Fruit fly (Drosophila melanogaster) whole organism, embryonic: ENCODE data around the gene Sema5c.

Experiments used
- Atf3 ChIP-seq: fragments of 200-800 bp; sonication (Bioruptor generic); optimal IDR thresholded peaks from 3 replicates; lab custom pipeline; 2016; ENCODE audit warnings: missing biosample characterization, missing genetic modification characterization
- Bdp1 ChIP-seq: fragments of 200-800 bp; sonication (Bioruptor generic); optimal IDR thresholded peaks from 3 replicates; lab custom pipeline; 2016; ENCODE audit warnings: missing biosample characterization, missing genetic modification characterization
- C15 ChIP-seq: fragments of 200-800 bp; sonication (Bioruptor generic); IDR thresholded peaks from 3 replicates; pipeline ENCODE4 v1.3.6; 2022; ENCODE audit warnings: missing biosample characterization, missing genetic modification characterization
- CG10366 ChIP-seq: fragments of 200-800 bp; sonication (Bioruptor generic); IDR thresholded peaks from 2 replicates; pipeline ENCODE4 v1.3.6; 2022; ENCODE audit warnings: missing biosample characterization, missing genetic modification characterization
- CG11398 ChIP-seq: fragments of 200-800 bp; sonication (Bioruptor generic); optimal IDR thresholded peaks from 2 replicates; lab custom pipeline; 2016; ENCODE audit warnings: missing biosample characterization, missing genetic modification characterization
- CG1233 ChIP-seq: fragments of 200-800 bp; sonication (Bioruptor generic); optimal IDR thresholded peaks from 4 replicates; lab custom pipeline; 2018; ENCODE audit warnings: missing biosample characterization, mild to moderate bottlenecking, missing genetic modification characterization
- CG14667 ChIP-seq: fragments of 200-800 bp; sonication (Bioruptor generic); IDR thresholded peaks from 2 replicates; pipeline ENCODE4 v1.3.6; 2022; ENCODE audit warnings: missing biosample characterization, missing genetic modification characterization
- CG14710 ChIP-seq: fragments of 200-800 bp; sonication (Bioruptor generic); optimal IDR thresholded peaks from 3 replicates; lab custom pipeline; 2019; ENCODE audit warnings: missing biosample characterization, mild to moderate bottlenecking, missing genetic modification characterization, moderate library complexity
- CG15696 ChIP-seq: fragments of 200-800 bp; sonication (Bioruptor generic); optimal IDR thresholded peaks from 2 replicates; lab custom pipeline; 2019; ENCODE audit warnings: missing biosample characterization, mild to moderate bottlenecking, missing genetic modification characterization, moderate library complexity
- CG18764 ChIP-seq: fragments of 200-800 bp; sonication (Bioruptor generic); optimal IDR thresholded peaks from 3 replicates; lab custom pipeline; 2016; ENCODE audit warnings: missing biosample characterization, missing genetic modification characterization
- CG33213 ChIP-seq: fragments of 200-800 bp; sonication (Bioruptor generic); optimal IDR thresholded peaks from 3 replicates; lab custom pipeline; 2016; ENCODE audit warnings: missing biosample characterization, missing genetic modification characterization
- CG3726 ChIP-seq: fragments of 200-800 bp; sonication (Bioruptor generic); IDR thresholded peaks from 3 replicates; pipeline ENCODE4, ENCODE4 v1.3.6; 2022; ENCODE audit warnings: missing biosample characterization, missing genetic modification characterization
- CG6272 ChIP-seq: fragments of 200-800 bp; sonication (Bioruptor generic); IDR thresholded peaks from 2 replicates; pipeline ENCODE4 v1.3.6; 2022; ENCODE audit warnings: missing biosample characterization, missing genetic modification characterization
- CG7271 ChIP-seq: fragments of 200-800 bp; sonication (Bioruptor generic); optimal IDR thresholded peaks from 2 replicates; lab custom pipeline; 2018; ENCODE audit warnings: missing biosample characterization, mild to moderate bottlenecking, missing genetic modification characterization, moderate library complexity
- CG7786 ChIP-seq: fragments of 200-800 bp; sonication (Bioruptor generic); optimal IDR thresholded peaks from 2 replicates; lab custom pipeline; 2016; ENCODE audit warnings: missing biosample characterization, missing genetic modification characterization
- CG7839 ChIP-seq: fragments of 200-800 bp; sonication (Bioruptor generic); optimal IDR thresholded peaks from 3 replicates; lab custom pipeline; 2018; ENCODE audit warnings: missing biosample characterization, mild to moderate bottlenecking, missing genetic modification characterization, moderate library complexity
- CG8359 ChIP-seq: fragments of 200-800 bp; sonication (Bioruptor generic); optimal IDR thresholded peaks from 2 replicates; lab custom pipeline; 2017; ENCODE audit warnings: missing biosample characterization, mild to moderate bottlenecking, missing genetic modification characterization, borderline replicate concordance
- CG9797 ChIP-seq: fragments of 200-800 bp; sonication (Bioruptor generic); optimal IDR thresholded peaks from 3 replicates; lab custom pipeline; 2018; ENCODE audit warnings: missing biosample characterization, mild to moderate bottlenecking, missing genetic modification characterization
- Chrac-16 ChIP-seq: fragments of 200-800 bp; sonication (Bioruptor generic); optimal IDR thresholded peaks from 3 replicates; lab custom pipeline; 2016; ENCODE audit warnings: missing biosample characterization, missing genetic modification characterization
- CkIIα-i1 ChIP-seq: fragments of 200-800 bp; sonication (Bioruptor generic); IDR thresholded peaks from 2 replicates; pipeline ENCODE4 v1.3.6; 2022; ENCODE audit warnings: missing biosample characterization, missing genetic modification characterization
- E2f2 ChIP-seq: fragments of 200-800 bp; sonication (Bioruptor generic); IDR thresholded peaks from 2 replicates; pipeline ENCODE4 v1.3.6; 2022; ENCODE audit warnings: missing biosample characterization, missing genetic modification characterization
- Elba2 ChIP-seq: fragments of 200-800 bp; sonication (Bioruptor generic); optimal IDR thresholded peaks from 3 replicates; lab custom pipeline; 2016; ENCODE audit warnings: missing biosample characterization, missing genetic modification characterization
- HHEX ChIP-seq: fragments of 200-800 bp; sonication (Bioruptor generic); optimal IDR thresholded peaks from 3 replicates; lab custom pipeline; 2017; ENCODE audit warnings: missing biosample characterization, mild to moderate bottlenecking, missing genetic modification characterization, missing genetic modification reagents
- HLH4C ChIP-seq: fragments of 200-800 bp; sonication (Bioruptor generic); IDR thresholded peaks from 3 replicates; pipeline ENCODE4 v1.3.6; 2022; ENCODE audit warnings: missing biosample characterization, missing genetic modification characterization; ENCODE audit not compliant: partially characterized antibody
- HLH54F ChIP-seq: fragments of 200-800 bp; sonication (Bioruptor generic); optimal IDR thresholded peaks from 3 replicates; lab custom pipeline; 2016; ENCODE audit warnings: missing biosample characterization, missing genetic modification characterization
- Nf-YB ChIP-seq: fragments of 200-800 bp; sonication (Bioruptor generic); optimal IDR thresholded peaks from 3 replicates; lab custom pipeline; 2019; ENCODE audit warnings: missing biosample characterization, mild to moderate bottlenecking, missing genetic modification characterization, moderate library complexity
- Oaz ChIP-seq: fragments of 200-800 bp; sonication (Bioruptor generic); IDR thresholded peaks from 2 replicates; pipeline ENCODE4 v1.3.6; 2022; ENCODE audit warnings: missing biosample characterization, missing genetic modification characterization
- Sox100B ChIP-seq: fragments of 200-800 bp; sonication (Bioruptor generic); optimal IDR thresholded peaks from 3 replicates; lab custom pipeline; 2018; ENCODE audit warnings: missing biosample characterization, mild to moderate bottlenecking, missing genetic modification characterization
- ab ChIP-seq: fragments of 200-800 bp; sonication (Bioruptor generic); optimal IDR thresholded peaks from 2 replicates; lab custom pipeline; 2016; ENCODE audit warnings: missing biosample characterization, missing genetic modification characterization
- abd-A ChIP-seq: fragments of 200-800 bp; sonication (Bioruptor generic); optimal IDR thresholded peaks from 3 replicates; lab custom pipeline; 2019; ENCODE audit warnings: missing biosample characterization, mild to moderate bottlenecking, missing genetic modification characterization, moderate library complexity
- ap ChIP-seq: fragments of 200-800 bp; sonication (Bioruptor generic); IDR thresholded peaks from 2 replicates; pipeline ENCODE4 v1.3.6; 2022; ENCODE audit warnings: missing biosample characterization, missing genetic modification characterization
- az2 ChIP-seq: fragments of 200-800 bp; sonication (Bioruptor generic); optimal IDR thresholded peaks from 3 replicates; lab custom pipeline; 2016; ENCODE audit warnings: missing biosample characterization, missing genetic modification characterization
- bcd ChIP-seq: fragments of 200-800 bp; sonication (Bioruptor generic); optimal IDR thresholded peaks from 2 replicates; lab custom pipeline; 2017; ENCODE audit warnings: missing biosample characterization, mild to moderate bottlenecking, missing genetic modification characterization
- bsh ChIP-seq, 2 experiments: fragments of 200-800 bp; sonication (Bioruptor generic); optimal IDR thresholded peaks; 2 replicates each; lab custom pipeline; 2017 to 2018; ENCODE audit warnings: mild to moderate bottlenecking in 2 of 2, missing biosample characterization in 2 of 2, missing genetic modification characterization in 2 of 2, moderate library complexity in 1 of 2
- chif ChIP-seq, 2 experiments: fragments of 200-800 bp; sonication (Bioruptor generic); optimal IDR thresholded peaks; 3 replicates each; lab custom pipeline; 2016; ENCODE audit warnings: missing biosample characterization in 2 of 2, missing genetic modification characterization in 2 of 2
- dati ChIP-seq: fragments of 200-800 bp; sonication (Bioruptor generic); IDR thresholded peaks from 2 replicates; pipeline ENCODE4 v1.3.6; 2022; ENCODE audit warnings: missing biosample characterization, missing genetic modification characterization
- exex ChIP-seq: fragments of 200-800 bp; sonication (Bioruptor generic); optimal IDR thresholded peaks from 4 replicates; lab custom pipeline; 2018; ENCODE audit warnings: missing biosample characterization, mild to moderate bottlenecking, missing genetic modification characterization, moderate library complexity
- gcm ChIP-seq: fragments of 200-800 bp; sonication (Bioruptor generic); optimal IDR thresholded peaks from 2 replicates; lab custom pipeline; 2019; ENCODE audit warnings: missing biosample characterization, mild to moderate bottlenecking, missing genetic modification characterization, moderate library complexity
- gcm2 ChIP-seq: fragments of 200-800 bp; sonication (Bioruptor generic); optimal IDR thresholded peaks from 2 replicates; lab custom pipeline; 2016; ENCODE audit warnings: missing biosample characterization, missing genetic modification characterization
- h ChIP-seq: fragments of >200 bp; optimal IDR thresholded peaks from 2 replicates; lab custom pipeline; 2017
- lov ChIP-seq, 2 experiments: fragments of 200-800 bp in 1 of 2; fragments of >200 bp in 1 of 2; sonication (Bioruptor generic) in 1 of 2; IDR thresholded peaks in 1 of 2; optimal IDR thresholded peaks in 1 of 2; 2 replicates in 1 of 2; 3 replicates in 1 of 2; pipeline versions ENCODE4 v1.3.6 to Lab custom; 2017 to 2022; ENCODE audit warnings: missing biosample characterization in 1 of 2, missing genetic modification characterization in 1 of 2
- p53 ChIP-seq: fragments of 200-800 bp; sonication (Bioruptor generic); optimal IDR thresholded peaks from 2 replicates; lab custom pipeline; 2016; ENCODE audit warnings: missing biosample characterization, missing genetic modification characterization
- pb ChIP-seq: fragments of 200-800 bp; sonication (Bioruptor generic); optimal IDR thresholded peaks from 3 replicates; lab custom pipeline; 2016; ENCODE audit warnings: missing biosample characterization, missing genetic modification characterization
- psq ChIP-seq: fragments of 200-800 bp; sonication (Bioruptor generic); optimal IDR thresholded peaks from 2 replicates; lab custom pipeline; 2017; ENCODE audit warnings: missing biosample characterization, missing genetic modification characterization
- rib ChIP-seq: fragments of 200-800 bp; sonication (Bioruptor generic); IDR thresholded peaks from 2 replicates; pipeline ENCODE4 v1.3.6; 2022; ENCODE audit warnings: missing biosample characterization, missing genetic modification characterization
- sc ChIP-seq, 3 experiments: fragments of >200 bp in 2 of 3; fragments of 200-800 bp in 1 of 3; sonication (Bioruptor generic) in 1 of 3; optimal IDR thresholded peaks; 2 replicates in 2 of 3; 3 replicates in 1 of 3; lab custom pipeline; 2017; ENCODE audit warnings: mild to moderate bottlenecking in 1 of 3, missing biosample characterization in 1 of 3, missing genetic modification characterization in 1 of 3, missing genetic modification reagents in 1 of 3
- sd ChIP-seq: fragments of 200-800 bp; sonication (Bioruptor generic); optimal IDR thresholded peaks from 3 replicates; lab custom pipeline; 2018; ENCODE audit warnings: missing biosample characterization, mild to moderate bottlenecking, missing genetic modification characterization, moderate library complexity
- sob ChIP-seq: fragments of 200-800 bp; sonication (Bioruptor generic); IDR thresholded peaks from 2 replicates; pipeline ENCODE4 v1.3.6; 2022; ENCODE audit warnings: missing biosample characterization, missing genetic modification characterization
- stwl ChIP-seq: fragments of 200-800 bp; sonication (Bioruptor generic); optimal IDR thresholded peaks from 3 replicates; lab custom pipeline; 2018; ENCODE audit warnings: missing biosample characterization, mild to moderate bottlenecking, missing genetic modification characterization, moderate library complexity
- tgo ChIP-seq: fragments of 200-800 bp; sonication (Bioruptor generic); IDR thresholded peaks from 3 replicates; pipeline ENCODE4 v1.3.6; 2022; ENCODE audit warnings: missing biosample characterization, missing genetic modification characterization
- tio ChIP-seq: fragments of 200-800 bp; sonication (Bioruptor generic); optimal IDR thresholded peaks from 2 replicates; lab custom pipeline; 2017; ENCODE audit warnings: missing biosample characterization, missing genetic modification characterization, inconsistent platforms

The Sema5c gene

dm6 chr3L:12045443-12045842 is 36.2 kb downstream of the Sema5c start (continued):
- TF ChIP-seq sob (peak; percentile 68; the same call in 1 of the 2 replicates), Elba2 (no peak), tgo (GFP tag; lab: Robert Waterston, UW) (no peak), bsh (GFP tag; optimal IDR thresholded peaks at IDR 0.05; lab: Kevin White, UChicago) (peak in 1 of 2 experiments; percentile 10), gcm (GFP tag; lab: Kevin White, UChicago) (no peak), dati (GFP tag; lab: Robert Waterston, UW) (no peak), HLH4C (GFP tag; lab: Robert Waterston, UW) (no peak), C15 (GFP tag; lab: Robert Waterston, UW) (no peak), Nf-YB (GFP tag; lab: Kevin White, UChicago) (no peak), az2 (GFP tag; lab: Kevin White, UChicago) (no peak), Atf3 (no peak), CG8359 (GFP tag; lab: Kevin White, UChicago) (peak; percentile 7), CkIIα-i1 (GFP tag; lab: Robert Waterston, UW) (no peak), psq (GFP tag; lab: Kevin White, UChicago) (no peak), bcd (GFP tag; lab: Kevin White, UChicago) (peak; percentile 3), abd-A (no peak), HHEX (GFP tag; lab: Kevin White, UChicago) (no peak), CG33213 (GFP tag; lab: Kevin White, UChicago) (no peak), lov (optimal IDR thresholded peaks at IDR 0.05; lab: Kevin White, UChicago) (no peak), lov (GFP tag; IDR thresholded peaks at IDR 0.05; lab: Robert Waterston, UW) (no peak), ap (GFP tag; lab: Robert Waterston, UW) (no peak), p53 (no peak), CG1233 (no peak), sd (tag; lab: Kevin White, UChicago) (no peak), rib (no peak), E2f2 (GFP tag; lab: Robert Waterston, UW) (peak; percentile 33; the same call in 1 of the 2 replicates), CG18764 (GFP tag; lab: Kevin White, UChicago) (peak; percentile 14), CG7271 (tag; lab: Kevin White, UChicago) (no peak), CG10366 (GFP tag; lab: Robert Waterston, UW) (no peak), Oaz (GFP tag; lab: Robert Waterston, UW) (no peak), pb (no peak), CG7786 (GFP tag; lab: Kevin White, UChicago) (no peak), CG14710 (tag; lab: Kevin White, UChicago) (no peak), exex (tag; lab: Kevin White, UChicago) (peak; percentile 7), stwl (no peak), Bdp1 (GFP tag; lab: Kevin White, UChicago) (no peak), CG9797 (GFP tag; lab: Kevin White, UChicago) (no peak), chif (GFP tag; optimal IDR thresholded peaks at IDR 0.05; lab: Kevin White, UChicago) (no peak), CG15696 (no peak), CG6272 (GFP tag; lab: Robert Waterston, UW) (no peak), sc (optimal IDR thresholded peaks at IDR 0.05; lab: Kevin White, UChicago) (no peak), sc (GFP tag; optimal IDR thresholded peaks at IDR 0.05; lab: Kevin White, UChicago) (no peak), HLH54F (GFP tag; lab: Kevin White, UChicago) (no peak), Chrac-16 (GFP tag; lab: Kevin White, UChicago) (no peak), CG14667 (GFP tag; lab: Robert Waterston, UW) (no peak), CG11398 (GFP tag; lab: Kevin White, UChicago) (peak; percentile 12), h (lab: Kevin White, UChicago) (no peak), CG3726 (GFP tag; lab: Robert Waterston, UW) (no peak), gcm2 (GFP tag; lab: Kevin White, UChicago) (no peak), Sox100B (GFP tag; lab: Kevin White, UChicago) (peak; percentile 31), CG7839 (tag; lab: Kevin White, UChicago) (no peak), tio (GFP tag; lab: Kevin White, UChicago) (no peak), ab (GFP tag; lab: Kevin White, UChicago) (no peak)
